Fruit fly (Drosophila melanogaster): Measurements from ENCODE around the gene wake.

The wake gene

DNA sequence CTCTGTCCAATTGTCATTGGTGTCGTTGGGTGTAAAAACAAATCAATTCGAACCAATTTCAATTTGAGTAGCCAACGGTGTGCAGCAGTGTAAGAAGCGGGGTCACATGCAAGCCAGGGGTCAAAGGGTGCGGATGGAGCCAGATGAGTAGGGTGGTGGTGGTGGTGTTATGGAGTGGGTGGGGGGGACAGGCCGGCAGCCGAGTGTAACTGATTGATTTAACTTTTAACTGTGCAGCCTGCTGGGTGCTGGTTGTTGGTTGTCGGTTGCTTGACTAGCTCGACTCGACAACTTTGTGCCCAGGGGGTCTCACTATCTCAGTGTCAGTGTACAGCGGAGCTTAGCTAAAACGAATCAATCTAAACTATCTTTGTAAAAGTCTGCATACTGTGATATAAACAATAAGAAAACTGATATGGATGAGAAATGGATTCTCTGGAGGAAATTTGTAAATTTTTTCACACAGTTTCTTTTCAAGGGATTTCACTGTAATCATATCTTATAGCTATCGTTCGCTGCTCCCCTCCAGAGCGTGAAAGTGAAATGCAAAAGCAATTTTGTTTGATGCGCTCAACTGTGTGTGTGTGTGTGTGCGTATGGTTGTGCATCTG, 42.2 kb upstream of the wake start (continued):
- TF ChIP-seq Mrtf (GFP tag; IDR thresholded peaks at IDR 0.05) (0 out of 3 replicates have a peak, but pooled peaks have one; percentile 9), hb (GFP tag; IDR thresholded peaks at IDR 0.05; ENCODE audit: partially characterized antibody) (no peak), caup (GFP tag; optimal IDR thresholded peaks at IDR 0.05; ENCODE audit: severe bottlenecking) (peak; percentile 16), CG3065 (GFP tag; optimal IDR thresholded peaks at IDR 0.05) (peak; percentile 3), NFAT (GFP tag; IDR thresholded peaks at IDR 0.05) (0 out of 2 replicates have a peak, but pooled peaks have one; percentile 21), dysf (GFP tag; IDR thresholded peaks at IDR 0.05) (peak; percentile 81), gsb (GFP tag; IDR thresholded peaks at IDR 0.05) (0 out of 2 replicates have a peak, but pooled peaks have one; percentile 44), Six4 (GFP tag; optimal IDR thresholded peaks at IDR 0.05) (peak; percentile 56), ham (GFP tag; IDR thresholded peaks at IDR 0.05) (no peak), BtbVII (GFP tag; optimal IDR thresholded peaks at IDR 0.05) (no peak), gcm2 (GFP tag; optimal IDR thresholded peaks at IDR 0.05) (no peak), CG33213 (GFP tag; optimal IDR thresholded peaks at IDR 0.05) (peak; percentile 6), cg (GFP tag; optimal IDR thresholded peaks at IDR 0.05) (peak; percentile 26), CG10274 (GFP tag; optimal IDR thresholded peaks at IDR 0.05) (no peak), ara (GFP tag; IDR thresholded peaks at IDR 0.05) (peak; percentile 85), peb (GFP tag; IDR thresholded peaks at IDR 0.05) (peak; percentile 80), tx (GFP tag; optimal IDR thresholded peaks at IDR 0.05) (peak; percentile 60), Ada2b (GFP tag; IDR thresholded peaks at IDR 0.05) (peak; percentile 79), lov (optimal IDR thresholded peaks at IDR 0.05) (no peak), lov (GFP tag; IDR thresholded peaks at IDR 0.05) (peak; percentile 81), so (GFP tag; IDR thresholded peaks at IDR 0.05) (peak; percentile 75; the same call in 2 of the 3 replicates), Atf-2 (GFP tag; optimal IDR thresholded peaks at IDR 0.05) (peak; percentile 61), CG31441 (GFP tag; IDR thresholded peaks at IDR 0.05) (no peak), gfzf (GFP tag; optimal IDR thresholded peaks at IDR 0.05) (no peak), C15 (GFP tag; IDR thresholded peaks at IDR 0.05) (no peak), CG10959 (GFP tag; IDR thresholded peaks at IDR 0.05) (peak; percentile 56), Side (GFP tag; optimal IDR thresholded peaks at IDR 0.05) (peak; percentile 65), bbx (GFP tag; IDR thresholded peaks at IDR 0.05; ENCODE audit: partially characterized antibody) (no peak), cad (GFP tag; optimal IDR thresholded peaks at IDR 0.05) (no peak), aop (GFP tag; IDR thresholded peaks at IDR 0.05) (0 out of 2 replicates have a peak, but pooled peaks have one; percentile 5), kay (GFP tag; optimal IDR thresholded peaks at IDR 0.05) (peak; percentile 3), CG10654 (GFP tag; optimal IDR thresholded peaks at IDR 0.05) (no peak), Ets65A (GFP tag) (peak; percentile 85), NfI (GFP tag; optimal IDR thresholded peaks at IDR 0.05) (peak; percentile 66), Myb (GFP tag; optimal IDR thresholded peaks at IDR 0.05) (peak; percentile 29), CHES-1-like (GFP tag; optimal IDR thresholded peaks at IDR 0.05) (no peak), slbo (GFP tag; IDR thresholded peaks at IDR 0.05) (peak; percentile 71), slou (GFP tag; optimal IDR thresholded peaks at IDR 0.05) (no peak), CG11560 (tag; IDR thresholded peaks at IDR 0.05) (0 out of 3 replicates have a peak, but pooled peaks have one; percentile 58), phol (tag; optimal IDR thresholded peaks at IDR 0.05) (peak; percentile 77), run (tag; optimal IDR thresholded peaks at IDR 0.05) (peak; percentile 28), CG14965 (GFP tag; optimal IDR thresholded peaks at IDR 0.05; ENCODE audit: borderline replicate concordance) (peak; percentile 21), CG8359 (GFP tag; optimal IDR thresholded peaks at IDR 0.05; ENCODE audit: borderline replicate concordance) (no peak), ERR (GFP tag; optimal IDR thresholded peaks at IDR 0.05) (peak; percentile 0), Hr3 (GFP tag; optimal IDR thresholded peaks at IDR 0.05) (peak; percentile 52), CG9817 (tag; optimal IDR thresholded peaks at IDR 0.05) (peak; percentile 74), CG9609 (GFP tag; optimal IDR thresholded peaks at IDR 0.05) (peak; percentile 23), CG11723 (GFP tag; optimal IDR thresholded peaks at IDR 0.05) (no peak), CG30431 (GFP tag; optimal IDR thresholded peaks at IDR 0.05) (peak; percentile 47), CG18476 (GFP tag; optimal IDR thresholded peaks at IDR 0.05) (peak; percentile 26), chm (GFP tag; IDR thresholded peaks at IDR 0.05) (peak; percentile 64)
